Worm (Caenorhabditis elegans): ENCODE data around the gene srz-90.

Gene srz-90

ce11 chrV:17527729-17528128, at the start of gene srz-90:
Gene srz-90, plus strand, starts transcription at chrV:17528029.
- TF ChIP-seq med-1 (GFP tag; optimal IDR thresholded peaks at IDR 0.05; ENCODE audit: insufficient read depth), result no peak
- TF ChIP-seq ref-1 (GFP tag; conservative IDR thresholded peaks at IDR 0.05), result no peak
- no peak for TF ChIP-seq klf-2 (GFP tag; conservative IDR thresholded peaks at IDR 0.05)
- TF ChIP-seq ztf-23 (GFP tag; IDR thresholded peaks at IDR 0.05), result no peak
- TF ChIP-seq flt-1 (GFP tag; IDR thresholded peaks at IDR 0.05), result no peak
- TF ChIP-seq cog-1 (tag; optimal IDR thresholded peaks at IDR 0.05), result no peak
- no peak for TF ChIP-seq ztf-29 (GFP tag; IDR thresholded peaks at IDR 0.05)
- no peak for TF ChIP-seq T22C8.4 (GFP tag; IDR thresholded peaks at IDR 0.05)
- TF ChIP-seq tab-1 (GFP tag; IDR thresholded peaks at IDR 0.05), result no peak

DNA sequence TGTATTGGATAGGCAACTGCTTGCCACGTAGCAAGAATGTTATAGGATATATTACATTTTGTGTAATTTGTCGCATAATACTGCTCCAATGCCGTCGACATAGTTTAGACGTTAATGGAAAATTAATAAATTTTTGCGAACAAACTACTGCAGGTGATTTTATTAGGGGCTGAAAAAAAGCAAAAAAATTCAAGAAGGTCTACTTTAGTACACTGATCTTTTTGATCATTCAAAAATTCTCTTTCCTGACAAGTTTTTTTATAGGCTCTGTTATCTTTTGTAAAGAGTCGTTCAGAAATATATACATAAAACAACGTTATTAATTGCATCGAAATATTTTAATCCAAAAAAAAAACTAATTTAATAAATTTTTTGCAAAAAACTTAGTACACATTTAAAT, 42.8 kb upstream of the srz-90 start, which contains the start of gene srh-111:
srh-111 (minus strand) TSS at position 101 of the 400 bp plus-strand sequence.
- no peak for TF ChIP-seq T22C8.4 (GFP tag; IDR thresholded peaks at IDR 0.05)
- TF ChIP-seq tab-1 (GFP tag; IDR thresholded peaks at IDR 0.05), result no peak
- no peak for TF ChIP-seq cog-1 (tag; optimal IDR thresholded peaks at IDR 0.05)
- no peak for TF ChIP-seq med-1 (GFP tag; optimal IDR thresholded peaks at IDR 0.05; ENCODE audit: insufficient read depth)
- no peak for TF ChIP-seq ztf-23 (GFP tag; IDR thresholded peaks at IDR 0.05)

- TF ChIP-seq tab-1 (GFP tag; IDR thresholded peaks at IDR 0.05) (no peak), flt-1 (GFP tag; IDR thresholded peaks at IDR 0.05) (no peak), cog-1 (tag; optimal IDR thresholded peaks at IDR 0.05) (no peak), ref-1 (GFP tag; conservative IDR thresholded peaks at IDR 0.05) (no peak), ztf-23 (GFP tag; IDR thresholded peaks at IDR 0.05) (no peak), klf-2 (GFP tag; conservative IDR thresholded peaks at IDR 0.05) (no peak), ztf-29 (GFP tag; IDR thresholded peaks at IDR 0.05) (no peak), T22C8.4 (GFP tag; IDR thresholded peaks at IDR 0.05) (no peak), med-1 (GFP tag; optimal IDR thresholded peaks at IDR 0.05; ENCODE audit: insufficient read depth) (no peak)
Observed at ce11 chrV:17486034-17486433, 41.8 kb upstream of the srz-90 start, which contains the start of gene scl-24. Gene scl-24, plus strand, starts transcription at chrV:17486334.

DNA sequence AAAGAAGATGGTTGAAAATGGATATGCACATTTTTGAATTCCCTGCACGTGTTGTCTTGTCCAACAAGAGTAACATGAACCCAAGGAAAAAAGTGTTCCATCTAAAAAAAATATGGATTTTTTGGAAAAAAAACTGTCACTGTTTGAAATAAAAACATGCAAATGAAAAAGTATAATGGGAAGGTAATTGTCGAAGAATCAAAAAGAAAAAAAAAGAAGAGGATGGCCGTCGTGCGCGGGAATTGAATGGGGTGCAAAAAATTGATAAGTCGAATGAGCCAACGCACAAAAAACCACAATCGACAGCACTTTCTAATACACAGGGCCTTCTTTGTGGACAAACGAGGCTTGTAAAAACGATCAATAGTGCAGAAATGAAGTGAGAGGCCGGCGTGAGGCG, 34.1 kb upstream of the srz-90 start, which contains the start of gene fbxa-102:
fbxa-102 (minus strand) TSS at position 101 of the 400 bp plus-strand sequence.
- TF ChIP-seq klf-2 (GFP tag; conservative IDR thresholded peaks at IDR 0.05) (no peak), tab-1 (GFP tag; IDR thresholded peaks at IDR 0.05) (no peak), cog-1 (tag; optimal IDR thresholded peaks at IDR 0.05) (no peak), flt-1 (GFP tag; IDR thresholded peaks at IDR 0.05) (no peak), ref-1 (GFP tag; conservative IDR thresholded peaks at IDR 0.05) (no peak), med-1 (GFP tag; optimal IDR thresholded peaks at IDR 0.05; ENCODE audit: insufficient read depth) (no peak), ztf-29 (GFP tag; IDR thresholded peaks at IDR 0.05) (no peak), ztf-23 (GFP tag; IDR thresholded peaks at IDR 0.05) (no peak), T22C8.4 (GFP tag; IDR thresholded peaks at IDR 0.05) (no peak)

DNA sequence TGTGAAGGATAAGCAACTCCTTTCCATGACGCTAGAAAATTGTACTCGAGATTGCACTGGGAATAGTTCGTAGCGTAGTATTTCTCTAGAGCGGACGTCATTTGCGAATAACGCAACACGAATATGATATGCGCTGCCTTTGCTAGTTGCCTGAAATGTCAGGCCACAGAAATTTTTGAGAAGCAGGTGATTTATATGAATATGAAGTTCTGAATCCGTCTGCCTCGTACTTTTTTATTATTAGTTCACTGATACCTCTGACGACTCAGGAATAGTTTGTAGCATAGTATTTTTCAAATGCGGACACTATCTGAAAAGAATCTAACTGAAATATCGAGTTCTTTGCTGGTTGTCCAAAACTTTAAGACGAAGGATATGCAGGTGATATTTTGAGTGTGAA, 31.8 kb upstream of the srz-90 start, which contains the start of gene srh-118:
srh-118 (minus strand) TSS at position 101 of the 400 bp plus-strand sequence.
- TF ChIP-seq flt-1 (GFP tag; IDR thresholded peaks at IDR 0.05) (no peak), ztf-23 (GFP tag; IDR thresholded peaks at IDR 0.05) (no peak), cog-1 (tag; optimal IDR thresholded peaks at IDR 0.05) (no peak), med-1 (GFP tag; optimal IDR thresholded peaks at IDR 0.05; ENCODE audit: insufficient read depth) (no peak), klf-2 (GFP tag; conservative IDR thresholded peaks at IDR 0.05) (no peak), tab-1 (GFP tag; IDR thresholded peaks at IDR 0.05) (no peak), ref-1 (GFP tag; conservative IDR thresholded peaks at IDR 0.05) (no peak), T22C8.4 (GFP tag; IDR thresholded peaks at IDR 0.05) (no peak), ztf-29 (GFP tag; IDR thresholded peaks at IDR 0.05) (no peak)

DNA sequence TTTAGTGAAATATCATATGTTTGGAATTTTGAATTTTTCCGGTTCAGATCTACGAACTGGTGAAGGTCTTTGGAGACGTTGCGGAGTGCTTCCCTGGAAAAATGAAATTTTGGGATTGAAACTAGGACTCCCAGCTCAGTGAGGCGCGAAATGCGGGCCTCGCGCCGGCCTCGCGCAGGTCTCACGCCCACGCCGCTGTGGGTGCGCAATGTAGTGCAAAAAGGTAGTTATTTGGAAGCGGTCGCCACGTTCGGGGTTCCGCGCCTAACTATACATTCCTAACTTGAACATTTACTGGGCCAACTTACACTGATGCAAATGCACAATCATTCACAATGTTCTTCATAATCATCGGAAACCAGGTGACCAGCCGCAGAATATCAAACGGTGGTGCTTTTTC, 27.8 kb upstream of the srz-90 start:
- no peak for TF ChIP-seq T22C8.4 (GFP tag; IDR thresholded peaks at IDR 0.05)
- TF ChIP-seq ztf-23 (GFP tag; IDR thresholded peaks at IDR 0.05), result no peak
- TF ChIP-seq tab-1 (GFP tag; IDR thresholded peaks at IDR 0.05), result no peak
- no peak for TF ChIP-seq ref-1 (GFP tag; conservative IDR thresholded peaks at IDR 0.05)
- no peak for TF ChIP-seq ztf-29 (GFP tag; IDR thresholded peaks at IDR 0.05)
- TF ChIP-seq cog-1 (tag; optimal IDR thresholded peaks at IDR 0.05), result no peak
- TF ChIP-seq klf-2 (GFP tag; conservative IDR thresholded peaks at IDR 0.05), result no peak
- no peak for TF ChIP-seq med-1 (GFP tag; optimal IDR thresholded peaks at IDR 0.05; ENCODE audit: insufficient read depth)
- no peak for TF ChIP-seq flt-1 (GFP tag; IDR thresholded peaks at IDR 0.05)

DNA sequence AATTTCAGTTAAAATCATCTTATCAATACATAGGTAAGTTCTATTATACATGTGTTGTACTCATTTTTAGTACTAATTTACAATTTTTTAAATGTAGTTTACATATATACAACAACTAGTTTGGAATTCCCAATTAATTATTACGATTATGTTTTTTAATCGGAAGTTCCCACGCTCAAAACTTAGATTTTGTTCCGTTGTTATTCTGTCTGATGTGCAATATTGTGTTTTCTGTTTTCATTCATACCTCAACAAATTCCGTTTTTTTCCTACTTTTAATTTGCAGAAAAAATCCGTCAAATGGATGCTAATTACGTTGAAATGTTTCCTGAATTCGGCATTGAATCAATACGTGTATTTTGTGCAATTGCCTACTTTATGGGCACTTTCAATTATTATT, 21.5 kb upstream of the srz-90 start, which contains the start of gene srw-31:
srw-31 (plus strand) TSS at position 301 of the 400 bp plus-strand sequence.
- TF ChIP-seq flt-1 (GFP tag; IDR thresholded peaks at IDR 0.05), result no peak
- TF ChIP-seq T22C8.4 (GFP tag; IDR thresholded peaks at IDR 0.05), result no peak
- no peak for TF ChIP-seq ref-1 (GFP tag; conservative IDR thresholded peaks at IDR 0.05)
- no peak for TF ChIP-seq ztf-23 (GFP tag; IDR thresholded peaks at IDR 0.05)
- no peak for TF ChIP-seq med-1 (GFP tag; optimal IDR thresholded peaks at IDR 0.05; ENCODE audit: insufficient read depth)
- TF ChIP-seq tab-1 (GFP tag; IDR thresholded peaks at IDR 0.05), result no peak
- TF ChIP-seq cog-1 (tag; optimal IDR thresholded peaks at IDR 0.05), result no peak
- TF ChIP-seq klf-2 (GFP tag; conservative IDR thresholded peaks at IDR 0.05), result no peak
- no peak for TF ChIP-seq ztf-29 (GFP tag; IDR thresholded peaks at IDR 0.05)

- TF ChIP-seq T22C8.4 (GFP tag; IDR thresholded peaks at IDR 0.05), result no peak
- no peak for TF ChIP-seq flt-1 (GFP tag; IDR thresholded peaks at IDR 0.05)
- TF ChIP-seq med-1 (GFP tag; optimal IDR thresholded peaks at IDR 0.05; ENCODE audit: insufficient read depth), result no peak
- TF ChIP-seq ref-1 (GFP tag; conservative IDR thresholded peaks at IDR 0.05), result no peak
- no peak for TF ChIP-seq ztf-23 (GFP tag; IDR thresholded peaks at IDR 0.05)
- TF ChIP-seq cog-1 (tag; optimal IDR thresholded peaks at IDR 0.05), result no peak
- no peak for TF ChIP-seq ztf-29 (GFP tag; IDR thresholded peaks at IDR 0.05)
- TF ChIP-seq klf-2 (GFP tag; conservative IDR thresholded peaks at IDR 0.05), result no peak
- TF ChIP-seq tab-1 (GFP tag; IDR thresholded peaks at IDR 0.05), result no peak
Observed at ce11 chrV:17508493-17508892, 19.3 kb upstream of the srz-90 start, which contains the start of gene srw-32. Gene srw-32, plus strand, starts transcription at chrV:17508793.

ce11 chrV:17512763-17513162, 15.1 kb upstream of the srz-90 start:
- TF ChIP-seq klf-2 (GFP tag; conservative IDR thresholded peaks at IDR 0.05) (no peak), tab-1 (GFP tag; IDR thresholded peaks at IDR 0.05) (0 out of 2 replicates have a peak, but pooled peaks have one; percentile 32)

- TF ChIP-seq tab-1 (GFP tag; IDR thresholded peaks at IDR 0.05) (no peak), ref-1 (GFP tag; conservative IDR thresholded peaks at IDR 0.05) (0 out of 2 replicates have a peak, but pooled peaks have one; percentile 10)
Observed at ce11 chrV:17513831-17514230, 14.0 kb upstream of the srz-90 start.

Measured in whole organism, midembryonic.